Worm (Caenorhabditis elegans) whole organism, L1 larva: ENCODE results near the gene K01F9.2.

Source experiments
- dpl-1 ChIP-seq, 3 experiments: fragments of 150-350 bp in 2 of 3; sonication (generic microtip) in 1 of 3; optimal IDR thresholded peaks; 2 replicates each; lab custom pipeline; 2014 to 2017; ENCODE audit warnings: missing biosample characterization in 3 of 3, missing genetic modification characterization in 3 of 3, missing genetic modification reagents in 3 of 3
- dsc-1 ChIP-seq: sonication (generic microtip); optimal IDR thresholded peaks from 2 replicates; lab custom pipeline; 2016; ENCODE audit warnings: mild to moderate bottlenecking, missing genetic modification characterization, missing compliant biosample characterization
- egl-27 ChIP-seq, 2 experiments: fragments of 150-350 bp in 1 of 2; sonication (generic microtip); optimal IDR thresholded peaks; 3 replicates each; lab custom pipeline; 2017 to 2018; ENCODE audit warnings: missing biosample characterization in 2 of 2, missing genetic modification characterization in 2 of 2, missing genetic modification reagents in 2 of 2
- fkh-8 ChIP-seq: sonication (generic microtip); optimal IDR thresholded peaks from 2 replicates; lab custom pipeline; 2016; ENCODE audit warnings: mild to moderate bottlenecking, missing genetic modification characterization, missing compliant biosample characterization
- fos-1 ChIP-seq: fragments of 150-350 bp; optimal IDR thresholded peaks from 2 replicates; lab custom pipeline; 2014; ENCODE audit warnings: missing biosample characterization, missing genetic modification characterization
- isw-1 ChIP-seq: fragments of 200-800 bp; sonication (Bioruptor generic); IDR thresholded peaks from 2 replicates; pipeline ENCODE4 v1.3.6; 2022; ENCODE audit warnings: missing genetic modification characterization, missing compliant biosample characterization
- lsy-2 ChIP-seq, 2 experiments: fragments of 150-350 bp; optimal IDR thresholded peaks; 2 replicates each; lab custom pipeline; 2014; ENCODE audit warnings: missing biosample characterization in 2 of 2, missing genetic modification characterization in 2 of 2
- mdl-1 ChIP-seq, 2 experiments: fragments of 150-350 bp; optimal IDR thresholded peaks; 2 replicates each; lab custom pipeline; 2014 to 2017; ENCODE audit warnings: missing biosample characterization in 2 of 2, missing genetic modification characterization in 2 of 2, inconsistent platforms in 1 of 2
- unc-62 ChIP-seq: fragments of 150-350 bp; optimal IDR thresholded peaks from 2 replicates; lab custom pipeline; 2014; ENCODE audit warnings: missing biosample characterization, missing genetic modification reagents, missing genetic modification characterization
- ztf-4 ChIP-seq: fragments of 150-350 bp; optimal IDR thresholded peaks from 2 replicates; lab custom pipeline; 2014; ENCODE audit warnings: missing biosample characterization, missing genetic modification characterization

- TF ChIP-seq ztf-4 (tag; lab: Kevin White, UChicago) (no peak), unc-62 (GFP tag; lab: Kevin White, UChicago) (no peak), egl-27 (tag; optimal IDR thresholded peaks at IDR 0.05; lab: Kevin White, UChicago) (no peak), isw-1 (GFP tag; lab: Robert Waterston, UW) (no peak), dpl-1 (GFP tag; optimal IDR thresholded peaks at IDR 0.05; lab: Kevin White, UChicago) (no peak), mdl-1 (tag; optimal IDR thresholded peaks at IDR 0.05; lab: Kevin White, UChicago) (no peak), fkh-8 (tag; lab: Kevin White, UChicago) (no peak), fos-1 (tag; lab: Kevin White, UChicago) (no peak), dsc-1 (tag; lab: Kevin White, UChicago) (no peak), lsy-2 (tag; optimal IDR thresholded peaks at IDR 0.05; lab: Kevin White, UChicago) (no peak)
Observed at ce11 chrIII:8894782-8895181, 17.9 kb upstream of the K01F9.2 start, which contains the start of gene asna-1.
